Worm (Caenorhabditis elegans) whole organism, young adult: ENCODE results near the gene gtf-2H3.
A peak's percentile ranks its signal among the peaks of the same experiment; 100 is the strongest.

Source experiments
- F33H1.4 ChIP-seq: fragments of 200-800 bp; sonication (Bioruptor generic); IDR thresholded peaks from 2 replicates; pipeline ENCODE4 v1.3.6; 2022; ENCODE audit warnings: missing genetic modification reagents, missing genetic modification characterization, missing compliant biosample characterization
- F55B11.4 ChIP-seq: sonication (generic microtip); optimal IDR thresholded peaks from 2 replicates; lab custom pipeline; 2016; ENCODE audit warnings: missing compliant biosample characterization, missing genetic modification characterization, borderline replicate concordance; ENCODE audit not compliant: insufficient read depth
- K12H6.12 ChIP-seq: fragments of 200-800 bp; sonication (Bioruptor generic); optimal IDR thresholded peaks from 2 replicates; lab custom pipeline; 2018; ENCODE audit warnings: mild to moderate bottlenecking, missing genetic modification characterization, missing compliant biosample characterization
- T07F8.4 ChIP-seq: sonication (generic microtip); optimal IDR thresholded peaks from 2 replicates; lab custom pipeline; 2016; ENCODE audit warnings: mild to moderate bottlenecking, missing genetic modification characterization, moderate library complexity, missing compliant biosample characterization
- T26A5.8 ChIP-seq: sonication (generic microtip); optimal IDR thresholded peaks from 2 replicates; lab custom pipeline; 2016; ENCODE audit warnings: missing genetic modification characterization, missing compliant biosample characterization
- Y53F4B.3 ChIP-seq: fragments of 200-800 bp; sonication (Bioruptor generic); IDR thresholded peaks from 2 replicates; pipeline ENCODE4 v1.3.6; 2022; ENCODE audit warnings: missing genetic modification reagents, missing genetic modification characterization, missing compliant biosample characterization
- Y79H2A.3 ChIP-seq: fragments of 200-800 bp; sonication (Bioruptor generic); conservative IDR thresholded peaks from 2 replicates; pipeline ENCODE4 v1.3.6; 2022; ENCODE audit warnings: missing genetic modification reagents, missing genetic modification characterization, missing compliant biosample characterization
- akir-1 ChIP-seq: fragments of 200-800 bp; sonication (Bioruptor generic); optimal IDR thresholded peaks from 2 replicates; lab custom pipeline; 2018; ENCODE audit warnings: mild to moderate bottlenecking, missing genetic modification characterization, moderate library complexity, missing compliant biosample characterization
- aptf-3 ChIP-seq: fragments of 200-800 bp; sonication (Bioruptor generic); IDR thresholded peaks from 2 replicates; pipeline ENCODE4 v1.3.6; 2022; ENCODE audit warnings: missing genetic modification characterization, missing compliant biosample characterization
- bed-1 ChIP-seq: fragments of 200-800 bp; sonication (Bioruptor generic); IDR thresholded peaks from 2 replicates; pipeline ENCODE4 v1.3.6; 2022; ENCODE audit warnings: missing genetic modification reagents, missing genetic modification characterization, missing compliant biosample characterization
- ccch-3 ChIP-seq: fragments of 200-800 bp; sonication (Bioruptor generic); optimal IDR thresholded peaks from 2 replicates; lab custom pipeline; 2018; ENCODE audit warnings: mild to moderate bottlenecking, missing genetic modification characterization, missing compliant biosample characterization
- cebp-1 ChIP-seq, 2 experiments: fragments of 200-800 bp in 1 of 2; sonication (Bioruptor generic) in 1 of 2; sonication (generic microtip) in 1 of 2; IDR thresholded peaks in 1 of 2; optimal IDR thresholded peaks in 1 of 2; 2 replicates each; pipeline versions ENCODE4 v1.3.6 to Lab custom; 2017 to 2022; ENCODE audit warnings: missing compliant biosample characterization in 2 of 2, missing genetic modification characterization in 2 of 2, mild to moderate bottlenecking in 1 of 2, missing genetic modification reagents in 1 of 2, moderate library complexity in 1 of 2
- ceh-100 ChIP-seq: fragments of 200-800 bp; sonication (Bioruptor generic); IDR thresholded peaks from 2 replicates; pipeline ENCODE4 v1.3.6; 2022; ENCODE audit warnings: missing genetic modification reagents, missing genetic modification characterization, missing compliant biosample characterization
- ceh-27 ChIP-seq: fragments of 200-800 bp; sonication (Bioruptor generic); optimal IDR thresholded peaks from 2 replicates; lab custom pipeline; 2018; ENCODE audit warnings: mild to moderate bottlenecking, missing genetic modification characterization, moderate library complexity, missing compliant biosample characterization
- chd-7 ChIP-seq: sonication (generic microtip); optimal IDR thresholded peaks from 2 replicates; lab custom pipeline; 2016; ENCODE audit warnings: mild to moderate bottlenecking, missing genetic modification characterization, moderate library complexity, missing compliant biosample characterization
- hlh-12 ChIP-seq: sonication (generic microtip); optimal IDR thresholded peaks from 2 replicates; lab custom pipeline; 2016; ENCODE audit warnings: missing genetic modification characterization, missing compliant biosample characterization
- lag-1 ChIP-seq: fragments of 200-800 bp; sonication (Bioruptor generic); IDR thresholded peaks from 2 replicates; pipeline ENCODE4 v1.3.6; 2022; ENCODE audit warnings: missing genetic modification reagents, missing genetic modification characterization, missing compliant biosample characterization
- lin-35 ChIP-seq, 3 experiments: fragments of 150-350 bp in 2 of 3; sonication (generic microtip) in 1 of 3; optimal IDR thresholded peaks; 2 replicates each; lab custom pipeline; 2014 to 2018; ENCODE audit warnings: missing biosample characterization in 3 of 3, missing genetic modification characterization in 3 of 3, missing genetic modification reagents in 3 of 3
- lin-40 ChIP-seq: sonication (generic microtip); optimal IDR thresholded peaks from 2 replicates; lab custom pipeline; 2016; ENCODE audit warnings: missing genetic modification characterization, mild to moderate bottlenecking, missing compliant biosample characterization, missing genotype, missing genetic modification reagents
- lsl-1 ChIP-seq: fragments of 200-800 bp; sonication (Bioruptor generic); optimal IDR thresholded peaks from 2 replicates; lab custom pipeline; 2018; ENCODE audit warnings: mild to moderate bottlenecking, missing genetic modification characterization, moderate library complexity, missing compliant biosample characterization
- madf-10 ChIP-seq: sonication (generic microtip); optimal IDR thresholded peaks from 2 replicates; lab custom pipeline; 2016; ENCODE audit warnings: mild to moderate bottlenecking, missing genetic modification characterization, missing compliant biosample characterization
- madf-6 ChIP-seq: fragments of 200-800 bp; sonication (Bioruptor generic); IDR thresholded peaks from 2 replicates; pipeline ENCODE4 v1.3.6; 2022; ENCODE audit warnings: missing genetic modification reagents, missing genetic modification characterization, missing compliant biosample characterization
- madf-8 ChIP-seq: fragments of 200-800 bp; sonication (Bioruptor generic); conservative IDR thresholded peaks from 2 replicates; pipeline ENCODE4 v1.3.6; 2022; ENCODE audit warnings: missing genetic modification reagents, missing genetic modification characterization, missing compliant biosample characterization
- mcd-1 ChIP-seq: fragments of 200-800 bp; sonication (Bioruptor generic); IDR thresholded peaks from 2 replicates; pipeline ENCODE4 v1.3.6; 2022; ENCODE audit warnings: missing genetic modification reagents, missing genetic modification characterization, missing compliant biosample characterization
- nfya-2 ChIP-seq: fragments of 200-800 bp; sonication (Bioruptor generic); IDR thresholded peaks from 2 replicates; pipeline ENCODE4 v1.3.6; 2022; ENCODE audit warnings: missing genetic modification reagents, missing genetic modification characterization, missing compliant biosample characterization
- nhr-120 ChIP-seq: fragments of 200-800 bp; sonication (Bioruptor generic); IDR thresholded peaks from 2 replicates; pipeline ENCODE4 v1.3.6; 2022; ENCODE audit warnings: missing genetic modification characterization, missing compliant biosample characterization
- pha-4 ChIP-seq: fragments of 150-350 bp; sonication (generic microtip); optimal IDR thresholded peaks from 2 replicates; lab custom pipeline; 2014; ENCODE audit warnings: missing biosample characterization, missing genetic modification reagents, missing genetic modification characterization
- repo-1 ChIP-seq: sonication (generic microtip); optimal IDR thresholded peaks from 2 replicates; lab custom pipeline; 2017; ENCODE audit warnings: mild to moderate bottlenecking, missing genetic modification characterization, missing compliant biosample characterization
- somi-1 ChIP-seq: fragments of 200-800 bp; sonication (Bioruptor generic); optimal IDR thresholded peaks from 2 replicates; lab custom pipeline; 2018; ENCODE audit warnings: mild to moderate bottlenecking, missing genetic modification characterization, missing compliant biosample characterization
- tbp1 ChIP-seq: fragments of 200-800 bp; sonication (Bioruptor generic); optimal IDR thresholded peaks from 2 replicates; lab custom pipeline; 2018; ENCODE audit warnings: mild to moderate bottlenecking, missing genetic modification characterization, missing compliant biosample characterization
- unc-62 ChIP-seq: fragments of 150-350 bp; optimal IDR thresholded peaks from 2 replicates; lab custom pipeline; 2014; ENCODE audit warnings: missing biosample characterization, missing genetic modification reagents, missing genetic modification characterization
- xnd-1 ChIP-seq: sonication (generic microtip); optimal IDR thresholded peaks from 2 replicates; lab custom pipeline; 2016; ENCODE audit warnings: missing genotype, missing genetic modification reagents, missing genetic modification characterization, missing compliant biosample characterization
- zfh-2 ChIP-seq: fragments of 200-800 bp; sonication (Bioruptor generic); conservative IDR thresholded peaks from 2 replicates; pipeline ENCODE4 v1.3.6; 2022; ENCODE audit warnings: missing genetic modification reagents, missing genetic modification characterization, missing compliant biosample characterization
- ztf-28 ChIP-seq: fragments of 200-800 bp; sonication (Bioruptor generic); IDR thresholded peaks from 2 replicates; pipeline ENCODE4 v1.3.6; 2022; ENCODE audit warnings: missing genetic modification reagents, missing genetic modification characterization, missing compliant biosample characterization
- ztf-6 ChIP-seq: fragments of 200-800 bp; sonication (Bioruptor generic); IDR thresholded peaks from 2 replicates; pipeline ENCODE4 v1.3.6; 2022; ENCODE audit warnings: missing genetic modification reagents, missing genetic modification characterization, missing compliant biosample characterization

The gtf-2H3 gene

ce11 chrIII:10085983-10086382 is 34.0 kb downstream of the gtf-2H3 start, which contains the start of gene T16H12.2:
Gene T16H12.2 (plus strand): TSS chrIII:10086283.
- no peak for TF ChIP-seq ccch-3 (GFP tag; lab: Kevin White, UChicago)
- TF ChIP-seq repo-1 (tag; lab: Kevin White, UChicago), result no peak
- TF ChIP-seq T26A5.8 (tag; lab: Kevin White, UChicago), result no peak
- no peak for TF ChIP-seq madf-10 (tag; lab: Kevin White, UChicago)
- no peak for TF ChIP-seq nfya-2 (GFP tag; lab: Robert Waterston, UW)
- TF ChIP-seq hlh-12 (tag; lab: Kevin White, UChicago), result no peak
- TF ChIP-seq pha-4 (tag; lab: Kevin White, UChicago), result no peak
- TF ChIP-seq mcd-1, result no peak
- no peak for TF ChIP-seq Y79H2A.3 (GFP tag; lab: Robert Waterston, UW)
- TF ChIP-seq somi-1, result no peak
- no peak for TF ChIP-seq ceh-100 (GFP tag; lab: Robert Waterston, UW)
- TF ChIP-seq K12H6.12, result no peak

- TF ChIP-seq unc-62 (GFP tag; lab: Kevin White, UChicago) (no peak), ztf-28 (GFP tag; lab: Robert Waterston, UW) (0 out of 2 replicates have a peak, but pooled peaks have one; percentile 21)
- TF ChIP-seq, all 124 proteins: peak for 1
Measured at ce11 chrIII:10085574-10085973, 34.4 kb downstream of the gtf-2H3 start.

ce11 chrIII:10085103-10085502 is 34.8 kb downstream of the gtf-2H3 start, which contains the start of gene T16H12.13:
Gene T16H12.13 (plus strand): TSS chrIII:10085403.
- TF ChIP-seq lin-40 (tag; lab: Kevin White, UChicago), result no peak
- TF ChIP-seq nfya-2 (GFP tag; lab: Robert Waterston, UW), result no peak
- TF ChIP-seq aptf-3 (GFP tag; lab: Robert Waterston, UW), result no peak
- no peak for TF ChIP-seq zfh-2
- no peak for TF ChIP-seq F55B11.4 (tag; lab: Kevin White, UChicago)
- no peak for TF ChIP-seq nhr-120 (GFP tag; lab: Robert Waterston, UW)
- no peak for TF ChIP-seq lin-35 (GFP tag; optimal IDR thresholded peaks at IDR 0.05; lab: Kevin White, UChicago)
- TF ChIP-seq xnd-1 (tag; lab: Kevin White, UChicago), result no peak
- no peak for TF ChIP-seq lag-1
- no peak for TF ChIP-seq madf-6 (GFP tag; lab: Robert Waterston, UW)
- no peak for TF ChIP-seq tbp1 (GFP tag; lab: Kevin White, UChicago)
- TF ChIP-seq T07F8.4 (tag; lab: Kevin White, UChicago), result no peak
- TF ChIP-seq akir-1 (GFP tag; lab: Kevin White, UChicago), result no peak
- no peak for TF ChIP-seq madf-8 (GFP tag; lab: Robert Waterston, UW)
- no peak for TF ChIP-seq ceh-27 (GFP tag; lab: Kevin White, UChicago)
- TF ChIP-seq cebp-1 (GFP tag; IDR thresholded peaks at IDR 0.05; lab: Robert Waterston, UW), result no peak
- TF ChIP-seq cebp-1 (tag; optimal IDR thresholded peaks at IDR 0.05; lab: Kevin White, UChicago), result no peak

ce11 chrIII:10083242-10083641 is 36.7 kb downstream of the gtf-2H3 start, which contains the start of gene T16H12.3:
Gene T16H12.3 (minus strand): TSS chrIII:10083292.
- peak; percentile 38; the same call in 1 of the 2 replicates for TF ChIP-seq madf-6 (GFP tag; lab: Robert Waterston, UW)
- peak; percentile 67 for TF ChIP-seq lsl-1
- TF ChIP-seq ztf-6, result no peak
- no peak for TF ChIP-seq chd-7 (tag; lab: Kevin White, UChicago)
- TF ChIP-seq bed-1, result no peak
- TF ChIP-seq tbp1 (GFP tag; lab: Kevin White, UChicago), result no peak
- no peak for TF ChIP-seq Y53F4B.3 (GFP tag; lab: Robert Waterston, UW)
- TF ChIP-seq F33H1.4 (GFP tag; lab: Robert Waterston, UW), result peak; percentile 64
- no peak for TF ChIP-seq aptf-3 (GFP tag; lab: Robert Waterston, UW)
